Worm (Caenorhabditis elegans): ENCODE measurements around the gene comt-2.

DNA sequence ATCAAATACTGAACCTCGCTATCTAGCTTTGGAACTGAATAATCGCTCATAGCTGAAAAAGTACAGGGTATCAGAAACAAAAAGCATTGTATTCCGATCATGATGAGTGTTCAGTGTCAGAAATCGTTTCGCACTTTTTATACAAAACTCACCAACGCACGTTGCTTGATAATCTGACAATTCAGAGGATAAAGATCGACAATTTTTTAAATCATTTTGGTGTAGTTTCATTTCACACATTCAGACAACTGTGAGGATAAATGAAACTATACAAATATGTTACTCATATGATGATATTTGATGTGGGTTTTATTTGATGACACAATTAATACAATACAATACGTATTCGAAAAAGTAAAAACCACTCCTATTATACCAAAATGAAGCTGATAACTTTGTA is 11.2 kb downstream of the comt-2 start, which contains the start of gene F57E7.2:
- TF ChIP-seq him-1 (tag; optimal IDR thresholded peaks at IDR 0.05) = no peak
- no peak for TF ChIP-seq W03F9.2 (tag; optimal IDR thresholded peaks at IDR 0.05)
- no peak for TF ChIP-seq dao-5 (tag; optimal IDR thresholded peaks at IDR 0.05)
